Worm (Caenorhabditis elegans) whole organism, young adult: ENCODE measurements around the gene tbc-3.

Experiments
- B0261.1 ChIP-seq: sonication (generic microtip); optimal IDR thresholded peaks from 2 replicates; lab custom pipeline; 2016; ENCODE audit warnings: mild to moderate bottlenecking, missing genetic modification characterization, moderate library complexity, missing compliant biosample characterization
- C06A6.2 ChIP-seq: fragments of 200-800 bp; sonication (Bioruptor generic); conservative IDR thresholded peaks from 2 replicates; pipeline ENCODE4 v1.3.6; 2022; ENCODE audit warnings: missing genetic modification characterization, missing compliant biosample characterization
- D2030.7 ChIP-seq: fragments of 200-800 bp; sonication (Bioruptor generic); IDR thresholded peaks from 2 replicates; pipeline ENCODE4 v1.3.6; 2022; ENCODE audit warnings: missing genetic modification reagents, missing genetic modification characterization, missing compliant biosample characterization
- F33H1.4 ChIP-seq: fragments of 200-800 bp; sonication (Bioruptor generic); IDR thresholded peaks from 2 replicates; pipeline ENCODE4 v1.3.6; 2022; ENCODE audit warnings: missing genetic modification reagents, missing genetic modification characterization, missing compliant biosample characterization
- T26A5.8 ChIP-seq: sonication (generic microtip); optimal IDR thresholded peaks from 2 replicates; lab custom pipeline; 2016; ENCODE audit warnings: missing genetic modification characterization, missing compliant biosample characterization
- Y53F4B.3 ChIP-seq: fragments of 200-800 bp; sonication (Bioruptor generic); IDR thresholded peaks from 2 replicates; pipeline ENCODE4 v1.3.6; 2022; ENCODE audit warnings: missing genetic modification reagents, missing genetic modification characterization, missing compliant biosample characterization
- Y53G8AR.9 ChIP-seq: fragments of 200-800 bp; sonication (Bioruptor generic); conservative IDR thresholded peaks from 2 replicates; pipeline ENCODE4 v1.3.6; 2022; ENCODE audit warnings: missing genetic modification reagents, missing genetic modification characterization, missing compliant biosample characterization
- akir-1 ChIP-seq: fragments of 200-800 bp; sonication (Bioruptor generic); optimal IDR thresholded peaks from 2 replicates; lab custom pipeline; 2018; ENCODE audit warnings: mild to moderate bottlenecking, missing genetic modification characterization, moderate library complexity, missing compliant biosample characterization
- aptf-3 ChIP-seq: fragments of 200-800 bp; sonication (Bioruptor generic); IDR thresholded peaks from 2 replicates; pipeline ENCODE4 v1.3.6; 2022; ENCODE audit warnings: missing genetic modification characterization, missing compliant biosample characterization
- attf-5 ChIP-seq: fragments of 200-800 bp; sonication (Bioruptor generic); optimal IDR thresholded peaks from 2 replicates; lab custom pipeline; 2018; ENCODE audit warnings: mild to moderate bottlenecking, missing genetic modification characterization, missing compliant biosample characterization
- bed-1 ChIP-seq: fragments of 200-800 bp; sonication (Bioruptor generic); IDR thresholded peaks from 2 replicates; pipeline ENCODE4 v1.3.6; 2022; ENCODE audit warnings: missing genetic modification reagents, missing genetic modification characterization, missing compliant biosample characterization
- ccch-3 ChIP-seq: fragments of 200-800 bp; sonication (Bioruptor generic); optimal IDR thresholded peaks from 2 replicates; lab custom pipeline; 2018; ENCODE audit warnings: mild to moderate bottlenecking, missing genetic modification characterization, missing compliant biosample characterization
- ceh-100 ChIP-seq: fragments of 200-800 bp; sonication (Bioruptor generic); IDR thresholded peaks from 2 replicates; pipeline ENCODE4 v1.3.6; 2022; ENCODE audit warnings: missing genetic modification reagents, missing genetic modification characterization, missing compliant biosample characterization
- ceh-27 ChIP-seq: fragments of 200-800 bp; sonication (Bioruptor generic); optimal IDR thresholded peaks from 2 replicates; lab custom pipeline; 2018; ENCODE audit warnings: mild to moderate bottlenecking, missing genetic modification characterization, moderate library complexity, missing compliant biosample characterization
- ceh-91 ChIP-seq: fragments of 200-800 bp; sonication (Bioruptor generic); IDR thresholded peaks from 2 replicates; pipeline ENCODE4 v1.3.6; 2022; ENCODE audit warnings: missing genetic modification reagents, missing genetic modification characterization, missing compliant biosample characterization
- dox-1 ChIP-seq: fragments of 200-800 bp; sonication (Bioruptor generic); IDR thresholded peaks from 2 replicates; pipeline ENCODE4 v1.3.6; 2022; ENCODE audit warnings: missing genetic modification reagents, missing genetic modification characterization, missing compliant biosample characterization
- dpl-1 ChIP-seq: fragments of 150-350 bp; optimal IDR thresholded peaks from 2 replicates; lab custom pipeline; 2014; ENCODE audit warnings: missing biosample characterization, missing genetic modification reagents, missing genetic modification characterization
- efl-1 ChIP-seq: fragments of 150-350 bp; optimal IDR thresholded peaks from 2 replicates; lab custom pipeline; 2014; ENCODE audit warnings: missing biosample characterization, missing genetic modification reagents, missing genetic modification characterization
- ets-4 ChIP-seq: fragments of 200-800 bp; sonication (Bioruptor generic); optimal IDR thresholded peaks from 2 replicates; lab custom pipeline; 2018; ENCODE audit warnings: mild to moderate bottlenecking, missing genetic modification characterization, missing compliant biosample characterization
- hlh-12 ChIP-seq: sonication (generic microtip); optimal IDR thresholded peaks from 2 replicates; lab custom pipeline; 2016; ENCODE audit warnings: missing genetic modification characterization, missing compliant biosample characterization
- hmg-20 ChIP-seq: fragments of 200-800 bp; sonication (Bioruptor generic); IDR thresholded peaks from 2 replicates; pipeline ENCODE4 v1.3.6; 2022; ENCODE audit warnings: missing genetic modification reagents, missing genetic modification characterization, missing compliant biosample characterization
- hrde-1 ChIP-seq: sonication (generic microtip); optimal IDR thresholded peaks from 2 replicates; lab custom pipeline; 2016; ENCODE audit warnings: missing genetic modification characterization, mild to moderate bottlenecking, missing compliant biosample characterization, moderate library complexity, missing genotype, missing genetic modification reagents, borderline replicate concordance
- lag-1 ChIP-seq: fragments of 200-800 bp; sonication (Bioruptor generic); IDR thresholded peaks from 2 replicates; pipeline ENCODE4 v1.3.6; 2022; ENCODE audit warnings: missing genetic modification reagents, missing genetic modification characterization, missing compliant biosample characterization
- lsl-1 ChIP-seq: fragments of 200-800 bp; sonication (Bioruptor generic); optimal IDR thresholded peaks from 2 replicates; lab custom pipeline; 2018; ENCODE audit warnings: mild to moderate bottlenecking, missing genetic modification characterization, moderate library complexity, missing compliant biosample characterization
- madf-3 ChIP-seq: fragments of 200-800 bp; sonication (Bioruptor generic); IDR thresholded peaks from 2 replicates; pipeline ENCODE4 v1.3.6; 2022; ENCODE audit warnings: missing genetic modification reagents, missing genetic modification characterization, missing compliant biosample characterization
- madf-8 ChIP-seq: fragments of 200-800 bp; sonication (Bioruptor generic); conservative IDR thresholded peaks from 2 replicates; pipeline ENCODE4 v1.3.6; 2022; ENCODE audit warnings: missing genetic modification reagents, missing genetic modification characterization, missing compliant biosample characterization
- mcd-1 ChIP-seq: fragments of 200-800 bp; sonication (Bioruptor generic); IDR thresholded peaks from 2 replicates; pipeline ENCODE4 v1.3.6; 2022; ENCODE audit warnings: missing genetic modification reagents, missing genetic modification characterization, missing compliant biosample characterization
- mes-4 ChIP-seq: sonication (generic microtip); optimal IDR thresholded peaks from 2 replicates; lab custom pipeline; 2016; ENCODE audit warnings: missing genotype, missing genetic modification characterization, missing compliant biosample characterization
- mxl-1 ChIP-seq: sonication (generic microtip); optimal IDR thresholded peaks from 2 replicates; lab custom pipeline; 2016; ENCODE audit warnings: missing genetic modification characterization, missing compliant biosample characterization
- nfyb-1 ChIP-seq: fragments of 200-800 bp; sonication (Bioruptor generic); IDR thresholded peaks from 2 replicates; pipeline ENCODE4 v1.3.6; 2022; ENCODE audit warnings: missing genetic modification reagents, missing genetic modification characterization, missing compliant biosample characterization
- nhr-80 ChIP-seq: sonication (generic microtip); optimal IDR thresholded peaks from 2 replicates; lab custom pipeline; 2016; ENCODE audit warnings: missing genetic modification characterization, missing compliant biosample characterization
- rcor-1 ChIP-seq: fragments of 200-800 bp; sonication (Bioruptor generic); IDR thresholded peaks from 2 replicates; pipeline ENCODE4 v1.3.6; 2022; ENCODE audit warnings: missing genetic modification reagents, missing genetic modification characterization, missing compliant biosample characterization
- repo-1 ChIP-seq: sonication (generic microtip); optimal IDR thresholded peaks from 2 replicates; lab custom pipeline; 2017; ENCODE audit warnings: mild to moderate bottlenecking, missing genetic modification characterization, missing compliant biosample characterization
- rpc-1 ChIP-seq, 2 experiments: fragments of 150-350 bp in 1 of 2; sonication (generic microtip) in 1 of 2; optimal IDR thresholded peaks; 2 replicates each; lab custom pipeline; 2014 to 2018; ENCODE audit warnings: missing biosample characterization in 1 of 2, missing genetic modification characterization in 1 of 2, missing genetic modification reagents in 1 of 2, missing genotype in 1 of 2
- sdz-38 ChIP-seq: sonication (generic microtip); optimal IDR thresholded peaks from 2 replicates; lab custom pipeline; 2016; ENCODE audit warnings: missing genotype, missing genetic modification characterization, missing compliant biosample characterization
- sea-2 ChIP-seq: fragments of 200-800 bp; sonication (Bioruptor generic); IDR thresholded peaks from 2 replicates; pipeline ENCODE4 v1.3.6; 2022; ENCODE audit warnings: missing genetic modification characterization, missing compliant biosample characterization
- snpc-1.3 ChIP-seq: sonication (generic microtip); optimal IDR thresholded peaks from 2 replicates; lab custom pipeline; 2017; ENCODE audit warnings: missing genetic modification characterization, mild to moderate bottlenecking, missing compliant biosample characterization, antibody characterized with exemption, moderate library complexity, missing genotype, missing genetic modification reagents; ENCODE audit not compliant: insufficient read depth
- snpc-3.4 ChIP-seq: sonication (generic microtip); optimal IDR thresholded peaks from 2 replicates; lab custom pipeline; 2017; ENCODE audit warnings: missing genetic modification characterization, mild to moderate bottlenecking, missing compliant biosample characterization, antibody characterized with exemption, moderate library complexity, missing genotype, missing genetic modification reagents
- snpc-4 ChIP-seq, 5 experiments: fragments of 150-350 bp in 1 of 5; sonication (generic microtip) in 4 of 5; optimal IDR thresholded peaks; 2 replicates each; lab custom pipeline; 2014 to 2018; ENCODE audit warnings: missing genetic modification characterization in 5 of 5, missing biosample characterization in 3 of 5, antibody characterized with exemption in 2 of 5, mild to moderate bottlenecking in 2 of 5, missing compliant biosample characterization in 2 of 5, missing genotype in 2 of 5, moderate library complexity in 2 of 5, missing genetic modification reagents in 1 of 5
- tbx-9 ChIP-seq: sonication (generic microtip); optimal IDR thresholded peaks from 2 replicates; lab custom pipeline; 2016; ENCODE audit warnings: borderline replicate concordance, missing genetic modification characterization, inconsistent platforms, missing compliant biosample characterization
- tlf-1 ChIP-seq: fragments of 200-800 bp; sonication (Bioruptor generic); optimal IDR thresholded peaks from 2 replicates; lab custom pipeline; 2018; ENCODE audit warnings: mild to moderate bottlenecking, missing genetic modification characterization, missing compliant biosample characterization
- unc-130 ChIP-seq: sonication (generic microtip); optimal IDR thresholded peaks from 2 replicates; lab custom pipeline; 2016; ENCODE audit warnings: missing genetic modification reagents, missing genetic modification characterization, missing compliant biosample characterization
- xnd-1 ChIP-seq: sonication (generic microtip); optimal IDR thresholded peaks from 2 replicates; lab custom pipeline; 2016; ENCODE audit warnings: missing genotype, missing genetic modification reagents, missing genetic modification characterization, missing compliant biosample characterization
- zfh-2 ChIP-seq: fragments of 200-800 bp; sonication (Bioruptor generic); conservative IDR thresholded peaks from 2 replicates; pipeline ENCODE4 v1.3.6; 2022; ENCODE audit warnings: missing genetic modification reagents, missing genetic modification characterization, missing compliant biosample characterization
- ztf-22 ChIP-seq: fragments of 200-800 bp; sonication (Bioruptor generic); optimal IDR thresholded peaks from 2 replicates; lab custom pipeline; 2018; ENCODE audit warnings: mild to moderate bottlenecking, missing genetic modification characterization, moderate library complexity, missing compliant biosample characterization
- ztf-25 ChIP-seq: fragments of 200-800 bp; sonication (Bioruptor generic); IDR thresholded peaks from 2 replicates; pipeline ENCODE4 v1.3.6; 2022; ENCODE audit warnings: missing genetic modification reagents, missing genetic modification characterization, missing compliant biosample characterization
- ztf-26 ChIP-seq: sonication (generic microtip); optimal IDR thresholded peaks from 2 replicates; lab custom pipeline; 2017; ENCODE audit warnings: missing genetic modification characterization, missing compliant biosample characterization
- ztf-3 ChIP-seq: fragments of 200-800 bp; sonication (Bioruptor generic); optimal IDR thresholded peaks from 2 replicates; lab custom pipeline; 2018; ENCODE audit warnings: mild to moderate bottlenecking, missing genetic modification characterization, missing compliant biosample characterization

The tbc-3 gene

ce11 chrIV:9884257-9884656 lies 14.6 kb upstream of the tbc-3 start, which contains the start of the genes prp-18 and mccc-1:
prp-18 (minus strand) TSS chrIV:9884383.
mccc-1 (plus strand) TSS chrIV:9884570.
- TF ChIP-seq ceh-91 (GFP tag; lab: Robert Waterston, UW) (no peak), D2030.7 (GFP tag; lab: Robert Waterston, UW) (no peak; the same call in 1 of the 2 replicates), repo-1 (no peak), C06A6.2 (no peak), sea-2 (GFP tag; lab: Robert Waterston, UW) (no peak), madf-3 (GFP tag; lab: Robert Waterston, UW) (no peak), madf-8 (GFP tag; lab: Robert Waterston, UW) (no peak), sdz-38 (tag; lab: Kevin White, UChicago) (no peak), xnd-1 (tag; lab: Kevin White, UChicago) (no peak), rcor-1 (GFP tag; lab: Robert Waterston, UW) (peak; percentile 37; the same call in 1 of the 2 replicates), dpl-1 (peak; percentile 20), efl-1 (GFP tag; lab: Kevin White, UChicago) (no peak), mes-4 (no peak), snpc-1.3 (tag; lab: Kevin White, UChicago) (peak; percentile 16), hmg-20 (GFP tag; lab: Robert Waterston, UW) (no peak), aptf-3 (no peak), Y53F4B.3 (no peak), T26A5.8 (tag; lab: Kevin White, UChicago) (no peak), snpc-3.4 (tag; lab: Kevin White, UChicago) (peak; percentile 8), F33H1.4 (peak; percentile 47; the same call in 1 of the 2 replicates), ccch-3 (GFP tag; lab: Kevin White, UChicago) (no peak), attf-5 (peak; percentile 25), bed-1 (GFP tag; lab: Robert Waterston, UW) (no peak), ztf-25 (GFP tag; lab: Robert Waterston, UW) (no peak), Y53G8AR.9 (no peak), tbx-9 (tag; lab: Kevin White, UChicago) (no peak), nhr-80 (tag; lab: Kevin White, UChicago) (peak; percentile 33), zfh-2 (no peak), lsl-1 (GFP tag; lab: Kevin White, UChicago) (peak; percentile 40), ztf-26 (tag; lab: Kevin White, UChicago) (no peak), mxl-1 (no peak), tlf-1 (no peak), lag-1 (GFP tag; lab: Robert Waterston, UW) (no peak), B0261.1 (no peak), ztf-3 (no peak), mcd-1 (GFP tag; lab: Robert Waterston, UW) (peak; percentile 89), ceh-100 (GFP tag; lab: Robert Waterston, UW) (no peak), hlh-12 (tag; lab: Kevin White, UChicago) (no peak), rpc-1 (optimal IDR thresholded peaks at IDR 0.05; lab: Kevin White, UChicago) (no peak), rpc-1 (tag; optimal IDR thresholded peaks at IDR 0.05; lab: Kevin White, UChicago) (no peak), ztf-22 (GFP tag; lab: Kevin White, UChicago) (no peak), snpc-4 (GFP tag; optimal IDR thresholded peaks at IDR 0.05; lab: Kevin White, UChicago) (no peak), snpc-4 (tag; optimal IDR thresholded peaks at IDR 0.05; lab: Kevin White, UChicago) (peak in 2 of 4 experiments; percentile 35 to 44), hrde-1 (tag; lab: Kevin White, UChicago) (no peak), nfyb-1 (GFP tag; lab: Robert Waterston, UW) (no peak), akir-1 (no peak), unc-130 (GFP tag; lab: Kevin White, UChicago) (peak; percentile 2), ets-4 (GFP tag; lab: Kevin White, UChicago) (no peak), ceh-27 (GFP tag; lab: Kevin White, UChicago) (no peak), dox-1 (GFP tag; lab: Robert Waterston, UW) (peak; percentile 50; the same call in 1 of the 2 replicates)
